Worm (Caenorhabditis elegans) whole organism, mixed stage, embryonic: Measurements from ENCODE around the gene oac-2.

Experiments used
- M03D4.4 ChIP-seq: sonication (generic microtip); optimal IDR thresholded peaks from 2 replicates; lab custom pipeline; 2017; ENCODE audit warnings: mild to moderate bottlenecking, missing genetic modification characterization, missing compliant biosample characterization
- bed-3 ChIP-seq: fragments of 200-800 bp; sonication (Bioruptor generic); optimal IDR thresholded peaks from 3 replicates; lab custom pipeline; 2018; ENCODE audit warnings: mild to moderate bottlenecking, missing genetic modification characterization, moderate library complexity, missing compliant biosample characterization
- blmp-1 ChIP-seq: fragments of 150-350 bp; optimal IDR thresholded peaks from 2 replicates; lab custom pipeline; 2014; ENCODE audit warnings: missing biosample characterization, missing genetic modification characterization
- ceh-39 ChIP-seq: fragments of 150-350 bp; optimal IDR thresholded peaks from 2 replicates; lab custom pipeline; 2014; ENCODE audit warnings: missing biosample characterization, missing genetic modification characterization
- ceh-43 ChIP-seq: fragments of 200-800 bp; sonication (Bioruptor generic); optimal IDR thresholded peaks from 2 replicates; lab custom pipeline; 2018; ENCODE audit warnings: mild to moderate bottlenecking, missing genetic modification characterization, moderate library complexity, missing compliant biosample characterization
- ceh-83 ChIP-seq: fragments of 200-800 bp; sonication (Bioruptor generic); optimal IDR thresholded peaks from 2 replicates; lab custom pipeline; 2018; ENCODE audit warnings: mild to moderate bottlenecking, missing genetic modification characterization, missing compliant biosample characterization
- cnd-1 ChIP-seq: fragments of 200-800 bp; sonication (Bioruptor generic); optimal IDR thresholded peaks from 2 replicates; lab custom pipeline; 2018; ENCODE audit warnings: mild to moderate bottlenecking, missing genetic modification characterization, missing compliant biosample characterization
- elt-1 ChIP-seq: sonication (generic microtip); optimal IDR thresholded peaks from 2 replicates; lab custom pipeline; 2017; ENCODE audit warnings: missing genetic modification characterization, mild to moderate bottlenecking, missing compliant biosample characterization, antibody characterized with exemption, moderate library complexity, borderline replicate concordance; ENCODE audit not compliant: insufficient read depth
- elt-3 ChIP-seq: fragments of 150-350 bp; optimal IDR thresholded peaks from 2 replicates; lab custom pipeline; 2014; ENCODE audit warnings: missing biosample characterization, missing genetic modification characterization
- flh-1 ChIP-seq: fragments of 200-800 bp; sonication (Bioruptor generic); optimal IDR thresholded peaks from 2 replicates; lab custom pipeline; 2018; ENCODE audit warnings: mild to moderate bottlenecking, missing genetic modification characterization, moderate library complexity, missing compliant biosample characterization
- ham-2 ChIP-seq: fragments of 200-800 bp; sonication (Bioruptor generic); optimal IDR thresholded peaks from 2 replicates; lab custom pipeline; 2018; ENCODE audit warnings: mild to moderate bottlenecking, missing genetic modification characterization, missing compliant biosample characterization
- hlh-1 ChIP-seq: fragments of 150-350 bp; optimal IDR thresholded peaks from 2 replicates; lab custom pipeline; 2014; ENCODE audit warnings: missing biosample characterization, missing genetic modification reagents, missing genetic modification characterization
- lin-13 ChIP-seq: fragments of 150-350 bp; optimal IDR thresholded peaks from 2 replicates; lab custom pipeline; 2014; ENCODE audit warnings: missing biosample characterization, missing genetic modification characterization
- lin-32 ChIP-seq: fragments of 200-800 bp; sonication (Bioruptor generic); optimal IDR thresholded peaks from 2 replicates; lab custom pipeline; 2018; ENCODE audit warnings: mild to moderate bottlenecking, missing genetic modification characterization, missing compliant biosample characterization
- lsy-2 ChIP-seq: fragments of 150-350 bp; optimal IDR thresholded peaks from 2 replicates; lab custom pipeline; 2014; ENCODE audit warnings: missing biosample characterization, missing genetic modification characterization
- mab-5 ChIP-seq: fragments of 150-350 bp; optimal IDR thresholded peaks from 2 replicates; lab custom pipeline; 2014; ENCODE audit warnings: missing biosample characterization, missing genetic modification characterization
- mls-2 ChIP-seq: sonication (generic microtip); optimal IDR thresholded peaks from 2 replicates; lab custom pipeline; 2016; ENCODE audit warnings: mild to moderate bottlenecking, missing genetic modification characterization, moderate library complexity, missing compliant biosample characterization
- nhr-12 ChIP-seq: fragments of 150-350 bp; optimal IDR thresholded peaks from 2 replicates; lab custom pipeline; 2014; ENCODE audit warnings: missing biosample characterization, missing genetic modification characterization
- nhr-2 ChIP-seq: fragments of 150-350 bp; optimal IDR thresholded peaks from 2 replicates; lab custom pipeline; 2014; ENCODE audit warnings: missing biosample characterization, missing genetic modification characterization
- nhr-237 ChIP-seq: fragments of 150-350 bp; optimal IDR thresholded peaks from 2 replicates; lab custom pipeline; 2014; ENCODE audit warnings: missing biosample characterization, missing genetic modification characterization
- nhr-28 ChIP-seq: fragments of 150-350 bp; optimal IDR thresholded peaks from 2 replicates; lab custom pipeline; 2014; ENCODE audit warnings: missing biosample characterization, missing genetic modification characterization
- nhr-76 ChIP-seq: sonication (generic microtip); optimal IDR thresholded peaks from 2 replicates; lab custom pipeline; 2017; ENCODE audit warnings: missing biosample characterization, missing genetic modification characterization
- pha-4 ChIP-seq: fragments of 150-350 bp; optimal IDR thresholded peaks from 2 replicates; lab custom pipeline; 2018; ENCODE audit warnings: missing biosample characterization, missing genetic modification reagents, missing genetic modification characterization
- sem-2 ChIP-seq: fragments of 200-800 bp; sonication (Bioruptor generic); optimal IDR thresholded peaks from 2 replicates; lab custom pipeline; 2018; ENCODE audit warnings: mild to moderate bottlenecking, missing genetic modification characterization, missing compliant biosample characterization
- snpc-4 ChIP-seq: fragments of 150-350 bp; optimal IDR thresholded peaks from 2 replicates; lab custom pipeline; 2014; ENCODE audit warnings: missing biosample characterization, missing genetic modification characterization
- sptf-1 ChIP-seq: sonication (generic microtip); optimal IDR thresholded peaks from 2 replicates; lab custom pipeline; 2017; ENCODE audit warnings: mild to moderate bottlenecking, missing genetic modification characterization, moderate library complexity, missing compliant biosample characterization
- tbx-8 ChIP-seq: fragments of 200-800 bp; sonication (Bioruptor generic); optimal IDR thresholded peaks from 2 replicates; lab custom pipeline; 2018; ENCODE audit warnings: mild to moderate bottlenecking, missing genetic modification characterization, moderate library complexity, missing compliant biosample characterization
- unc-120 ChIP-seq: sonication (generic microtip); optimal IDR thresholded peaks from 2 replicates; lab custom pipeline; 2017; ENCODE audit warnings: missing genetic modification characterization, missing compliant biosample characterization; ENCODE audit not compliant: poor library complexity, severe bottlenecking
- unc-39 ChIP-seq: fragments of 150-350 bp; optimal IDR thresholded peaks from 2 replicates; lab custom pipeline; 2014; ENCODE audit warnings: missing biosample characterization, missing genetic modification characterization
- unc-62 ChIP-seq: fragments of 150-350 bp; optimal IDR thresholded peaks from 2 replicates; lab custom pipeline; 2014; ENCODE audit warnings: missing biosample characterization, missing genetic modification reagents, missing genetic modification characterization
- zip-8 ChIP-seq: fragments of 150-350 bp; optimal IDR thresholded peaks from 2 replicates; lab custom pipeline; 2014; ENCODE audit warnings: missing biosample characterization, missing genetic modification characterization
- ztf-11 ChIP-seq: fragments of 150-350 bp; optimal IDR thresholded peaks from 2 replicates; lab custom pipeline; 2014; ENCODE audit warnings: missing biosample characterization, missing genetic modification characterization

Gene oac-2

ce11 chrV:3484702-3485101, 9.8 kb upstream of the oac-2 start, which contains the start of gene srbc-33:
Gene srbc-33 (minus strand): TSS chrV:3484802.
- no peak for TF ChIP-seq mls-2
- no peak for TF ChIP-seq elt-3 (tag; lab: Kevin White, UChicago)
- no peak for TF ChIP-seq ztf-11
- no peak for TF ChIP-seq nhr-76
- no peak for TF ChIP-seq nhr-2 (tag; lab: Kevin White, UChicago)

ce11 chrV:3482550-3483002, 7.7 kb upstream of the oac-2 start, which contains the start of gene lys-7:
Gene lys-7 (minus strand): TSS chrV:3482600.
- TF ChIP-seq blmp-1 (tag; lab: Kevin White, UChicago) (no peak), lin-32 (no peak), ceh-43 (no peak), sptf-1 (no peak), elt-1 (tag; lab: Kevin White, UChicago) (no peak), unc-62 (GFP tag; lab: Kevin White, UChicago) (no peak), unc-120 (tag; lab: Kevin White, UChicago) (no peak), nhr-2 (tag; lab: Kevin White, UChicago) (no peak), bed-3 (GFP tag; lab: Kevin White, UChicago) (no peak), nhr-237 (no peak)

- TF ChIP-seq tbx-8 (GFP tag; lab: Kevin White, UChicago): no peak
- no peak for TF ChIP-seq snpc-4 (tag; lab: Kevin White, UChicago)
- no peak for TF ChIP-seq sem-2
- TF ChIP-seq hlh-1: no peak
- no peak for TF ChIP-seq M03D4.4 (tag; lab: Kevin White, UChicago)
- no peak for TF ChIP-seq nhr-12 (tag; lab: Kevin White, UChicago)
- TF ChIP-seq lin-13 (tag; lab: Kevin White, UChicago): no peak
- no peak for TF ChIP-seq zip-8 (tag; lab: Kevin White, UChicago)
- no peak for TF ChIP-seq ceh-43
- no peak for TF ChIP-seq ceh-39 (tag; lab: Kevin White, UChicago)
- no peak for TF ChIP-seq lsy-2 (tag; lab: Kevin White, UChicago)
- no peak for TF ChIP-seq ham-2 (GFP tag; lab: Kevin White, UChicago)
Measured at ce11 chrV:3480346-3480745, 5.4 kb upstream of the oac-2 start, which contains the start of gene srbc-30. Gene srbc-30 (minus strand): TSS chrV:3480446.

- TF ChIP-seq mab-5 (no peak), ztf-11 (no peak), flh-1 (GFP tag; lab: Kevin White, UChicago) (no peak), blmp-1 (tag; lab: Kevin White, UChicago) (no peak), snpc-4 (tag; lab: Kevin White, UChicago) (no peak), bed-3 (GFP tag; lab: Kevin White, UChicago) (no peak), pha-4 (no peak), ceh-43 (no peak), elt-1 (tag; lab: Kevin White, UChicago) (no peak), ceh-83 (GFP tag; lab: Kevin White, UChicago) (no peak), nhr-12 (tag; lab: Kevin White, UChicago) (no peak), ceh-39 (tag; lab: Kevin White, UChicago) (no peak), unc-120 (tag; lab: Kevin White, UChicago) (no peak), sptf-1 (no peak), cnd-1 (tag; lab: Kevin White, UChicago) (no peak), mls-2 (no peak), hlh-1 (no peak), unc-39 (no peak), nhr-28 (tag; lab: Kevin White, UChicago) (no peak), lin-32 (no peak)
Measured at ce11 chrV:3477496-3477895, 2.6 kb upstream of the oac-2 start, which contains the start of gene srbc-31. Gene srbc-31 (minus strand): TSS chrV:3477596.

ce11 chrV:3476228-3476627, 1.3 kb upstream of the oac-2 start:
- TF ChIP-seq elt-3 (tag; lab: Kevin White, UChicago) (no peak), pha-4 (no peak), sptf-1 (no peak), cnd-1 (tag; lab: Kevin White, UChicago) (no peak)
